Worm (Caenorhabditis elegans) whole organism, L4 larva: Measurements from ENCODE around the gene F13A7.1.

Source experiments
- F26F4.8 ChIP-seq: fragments of 200-800 bp; sonication (Bioruptor generic); conservative IDR thresholded peaks from 2 replicates; pipeline ENCODE4 v1.3.6; 2022; ENCODE audit warnings: missing genetic modification characterization, missing compliant biosample characterization
- F37D6.2 ChIP-seq: sonication (generic microtip); optimal IDR thresholded peaks from 2 replicates; lab custom pipeline; 2016; ENCODE audit warnings: mild to moderate bottlenecking, missing genetic modification characterization, missing compliant biosample characterization
- F44E2.7 ChIP-seq: fragments of 200-800 bp; sonication (Bioruptor generic); IDR thresholded peaks from 2 replicates; pipeline ENCODE4 v2.1.2; 2022; ENCODE audit warnings: missing genetic modification characterization, missing compliant biosample characterization
- T20F7.1 ChIP-seq: fragments of 200-800 bp; sonication (Bioruptor generic); optimal IDR thresholded peaks from 2 replicates; lab custom pipeline; 2018; ENCODE audit warnings: mild to moderate bottlenecking, missing genetic modification characterization, missing compliant biosample characterization
- T26A8.4 ChIP-seq: fragments of 200-800 bp; sonication (Bioruptor generic); IDR thresholded peaks from 2 replicates; pipeline ENCODE4 v1.3.6; 2022; ENCODE audit warnings: missing genetic modification characterization, missing compliant biosample characterization
- Y5F2A.4 ChIP-seq: fragments of 200-800 bp; sonication (Bioruptor generic); optimal IDR thresholded peaks from 2 replicates; lab custom pipeline; 2018; ENCODE audit warnings: mild to moderate bottlenecking, missing genetic modification characterization, missing compliant biosample characterization
- aha-1 ChIP-seq: fragments of 150-350 bp; peaks from one replicate; lab custom pipeline; 2014; ENCODE audit warnings: missing biosample characterization, missing genetic modification characterization
- aly-2 ChIP-seq: sonication (generic microtip); optimal IDR thresholded peaks from 2 replicates; lab custom pipeline; 2018; ENCODE audit warnings: missing biosample characterization, missing genetic modification characterization
- ama-1 ChIP-seq: fragments of 150-350 bp; optimal IDR thresholded peaks from 2 replicates; lab custom pipeline; 2014; ENCODE audit warnings: inconsistent platforms, mixed read lengths
- arid-1 ChIP-seq: fragments of 200-800 bp; sonication (Bioruptor generic); conservative IDR thresholded peaks from 2 replicates; pipeline ENCODE4 v1.3.6; 2022; ENCODE audit warnings: missing genetic modification reagents, missing genetic modification characterization, missing compliant biosample characterization
- attf-4 ChIP-seq: sonication (generic microtip); optimal IDR thresholded peaks from 3 replicates; lab custom pipeline; 2017; ENCODE audit warnings: missing biosample characterization, missing genetic modification characterization
- ceh-20 ChIP-seq: fragments of 200-800 bp; sonication (Bioruptor generic); IDR thresholded peaks from 2 replicates; pipeline ENCODE4 v1.3.6; 2022; ENCODE audit warnings: missing genetic modification reagents, missing genetic modification characterization, missing compliant biosample characterization
- ceh-28 ChIP-seq: fragments of 150-350 bp; optimal IDR thresholded peaks from 2 replicates; lab custom pipeline; 2014; ENCODE audit warnings: missing biosample characterization, missing genetic modification reagents, missing genetic modification characterization
- ceh-32 ChIP-seq: sonication (generic microtip); optimal IDR thresholded peaks from 2 replicates; lab custom pipeline; 2016; ENCODE audit warnings: mild to moderate bottlenecking, missing genetic modification characterization, missing compliant biosample characterization; ENCODE audit not compliant: poor library complexity
- ceh-82 ChIP-seq: sonication (generic microtip); optimal IDR thresholded peaks from 2 replicates; lab custom pipeline; 2017; ENCODE audit warnings: missing biosample characterization, missing genetic modification characterization
- ctbp-1 ChIP-seq: fragments of 200-800 bp; sonication (Bioruptor generic); IDR thresholded peaks from 2 replicates; pipeline ENCODE4 v1.3.6; 2022; ENCODE audit warnings: missing genetic modification reagents, missing genetic modification characterization, missing compliant biosample characterization
- daf-12 ChIP-seq: fragments of 150-350 bp; optimal IDR thresholded peaks from 2 replicates; lab custom pipeline; 2014; ENCODE audit warnings: missing biosample characterization, missing genetic modification reagents, missing genetic modification characterization
- daf-16 ChIP-seq, 3 experiments: sonication (generic microtip); optimal IDR thresholded peaks; 2 replicates each; lab custom pipeline; 2016 to 2017; ENCODE audit warnings: missing genetic modification characterization in 3 of 3, missing genetic modification reagents in 3 of 3, mild to moderate bottlenecking in 2 of 3, missing compliant biosample characterization in 2 of 3, missing biosample characterization in 1 of 3, moderate library complexity in 1 of 3
- daf-19 ChIP-seq: fragments of 200-800 bp; sonication (Bioruptor generic); conservative IDR thresholded peaks from 2 replicates; pipeline ENCODE4 v1.3.6; 2022; ENCODE audit warnings: missing genetic modification characterization, missing compliant biosample characterization
- dve-1 ChIP-seq: sonication (generic microtip); optimal IDR thresholded peaks from 2 replicates; lab custom pipeline; 2017; ENCODE audit warnings: antibody characterized with exemption, mild to moderate bottlenecking, missing genetic modification characterization, missing compliant biosample characterization; ENCODE audit not compliant: insufficient read depth
- egl-27 ChIP-seq: sonication (generic microtip); optimal IDR thresholded peaks from 3 replicates; lab custom pipeline; 2017; ENCODE audit warnings: missing biosample characterization, missing genetic modification reagents, missing genetic modification characterization
- gei-8 ChIP-seq: fragments of 200-800 bp; sonication (Bioruptor generic); optimal IDR thresholded peaks from 2 replicates; lab custom pipeline; 2018; ENCODE audit warnings: mild to moderate bottlenecking, missing genetic modification characterization, missing compliant biosample characterization
- hlh-11 ChIP-seq: fragments of 200-800 bp; sonication (Bioruptor generic); optimal IDR thresholded peaks from 2 replicates; lab custom pipeline; 2018; ENCODE audit warnings: mild to moderate bottlenecking, missing genetic modification characterization, missing compliant biosample characterization
- hlh-30 ChIP-seq: sonication (generic microtip); optimal IDR thresholded peaks from 2 replicates; lab custom pipeline; 2017; ENCODE audit warnings: antibody characterized with exemption, mild to moderate bottlenecking, missing genetic modification characterization, missing compliant biosample characterization; ENCODE audit not compliant: insufficient read depth
- lin-1 ChIP-seq: fragments of 200-800 bp; sonication (Bioruptor generic); IDR thresholded peaks from 2 replicates; pipeline ENCODE4 v1.3.6; 2022; ENCODE audit warnings: missing genetic modification reagents, missing genetic modification characterization, missing compliant biosample characterization
- lin-13 ChIP-seq: fragments of 150-350 bp; optimal IDR thresholded peaks from 2 replicates; lab custom pipeline; 2014; ENCODE audit warnings: missing biosample characterization, missing genetic modification reagents, missing genetic modification characterization
- lin-15B ChIP-seq: fragments of 150-350 bp; sonication (generic microtip); optimal IDR thresholded peaks from 3 replicates; lab custom pipeline; 2014; ENCODE audit warnings: missing biosample characterization, missing genetic modification characterization
- lin-38 ChIP-seq: fragments of 200-800 bp; sonication (Bioruptor generic); IDR thresholded peaks from 2 replicates; pipeline ENCODE4 v1.3.6; 2022; ENCODE audit warnings: missing genetic modification reagents, missing genetic modification characterization, missing compliant biosample characterization
- madf-5 ChIP-seq, 2 experiments: fragments of 200-800 bp; sonication (Bioruptor generic); IDR thresholded peaks; 2 replicates each; pipeline ENCODE4 v1.3.6; 2022; ENCODE audit warnings: missing compliant biosample characterization in 2 of 2, missing genetic modification characterization in 2 of 2
- madf-9 ChIP-seq: fragments of 200-800 bp; sonication (Bioruptor generic); conservative IDR thresholded peaks from 2 replicates; pipeline ENCODE4 v1.3.6; 2022; ENCODE audit warnings: missing genetic modification reagents, missing genetic modification characterization, missing compliant biosample characterization
- mdl-1 ChIP-seq, 2 experiments: fragments of 150-350 bp in 1 of 2; sonication (generic microtip) in 1 of 2; optimal IDR thresholded peaks; 2 replicates each; lab custom pipeline; 2014 to 2017; ENCODE audit warnings: missing biosample characterization in 2 of 2, missing genetic modification characterization in 2 of 2
- mes-2 ChIP-seq: sonication (generic microtip); optimal IDR thresholded peaks from 2 replicates; lab custom pipeline; 2016; ENCODE audit warnings: missing genotype, mild to moderate bottlenecking, missing genetic modification characterization, missing compliant biosample characterization; ENCODE audit not compliant: poor library complexity, severe bottlenecking
- mxl-3 ChIP-seq: fragments of 200-800 bp; sonication (Bioruptor generic); optimal IDR thresholded peaks from 2 replicates; lab custom pipeline; 2018; ENCODE audit warnings: mild to moderate bottlenecking, missing genetic modification characterization, missing compliant biosample characterization
- nhr-102 ChIP-seq: sonication (generic microtip); optimal IDR thresholded peaks from 2 replicates; lab custom pipeline; 2016; ENCODE audit warnings: mild to moderate bottlenecking, missing genetic modification characterization, moderate library complexity, missing compliant biosample characterization
- nhr-11 ChIP-seq: fragments of 150-350 bp; optimal IDR thresholded peaks from 2 replicates; lab custom pipeline; 2014; ENCODE audit warnings: missing biosample characterization, missing genetic modification characterization
- nhr-111 ChIP-seq: fragments of 200-800 bp; sonication (Bioruptor generic); optimal IDR thresholded peaks from 2 replicates; lab custom pipeline; 2018; ENCODE audit warnings: mild to moderate bottlenecking, missing genetic modification characterization, missing compliant biosample characterization
- nhr-28 ChIP-seq: fragments of 150-350 bp; optimal IDR thresholded peaks from 2 replicates; lab custom pipeline; 2014; ENCODE audit warnings: missing biosample characterization, missing genetic modification characterization
- nhr-41 ChIP-seq: fragments of 200-800 bp; sonication (Bioruptor generic); IDR thresholded peaks from 2 replicates; pipeline ENCODE4 v1.3.6; 2022; ENCODE audit warnings: missing genetic modification reagents, missing genetic modification characterization, missing compliant biosample characterization
- nhr-6 ChIP-seq: fragments of 150-350 bp; optimal IDR thresholded peaks from 2 replicates; lab custom pipeline; 2014; ENCODE audit warnings: missing biosample characterization, missing genetic modification characterization
- nhr-76 ChIP-seq: fragments of 150-350 bp; optimal IDR thresholded peaks from 2 replicates; lab custom pipeline; 2014; ENCODE audit warnings: missing biosample characterization, missing genetic modification characterization
- pha-4 ChIP-seq, 2 experiments: fragments of 150-350 bp in 1 of 2; fragments of 200-800 bp in 1 of 2; sonication (Bioruptor generic) in 1 of 2; IDR thresholded peaks in 1 of 2; optimal IDR thresholded peaks in 1 of 2; 2 replicates each; pipeline versions ENCODE4 v1.3.6 to Lab custom; 2014 to 2022; ENCODE audit warnings: missing genetic modification characterization in 2 of 2, missing genetic modification reagents in 2 of 2, missing biosample characterization in 1 of 2, missing compliant biosample characterization in 1 of 2
- saeg-2 ChIP-seq: fragments of 200-800 bp; sonication (Bioruptor generic); IDR thresholded peaks from 2 replicates; pipeline ENCODE4 v1.3.6; 2022; ENCODE audit warnings: missing genetic modification reagents, missing genetic modification characterization, missing compliant biosample characterization
- spr-1 ChIP-seq: sonication (generic microtip); optimal IDR thresholded peaks from 2 replicates; lab custom pipeline; 2016; ENCODE audit warnings: mild to moderate bottlenecking, missing genetic modification characterization, missing compliant biosample characterization
- tag-97 ChIP-seq: fragments of 200-800 bp; sonication (Bioruptor generic); IDR thresholded peaks from 2 replicates; pipeline ENCODE4 v1.3.6; 2022; ENCODE audit warnings: missing genetic modification characterization, missing compliant biosample characterization
- tra-1 ChIP-seq: fragments of 200-800 bp; sonication (Bioruptor generic); IDR thresholded peaks from 2 replicates; pipeline ENCODE4 v1.3.6; 2022; ENCODE audit warnings: missing genetic modification reagents, missing genetic modification characterization, missing compliant biosample characterization
- unc-62 ChIP-seq, 3 experiments: fragments of 150-350 bp in 1 of 3; sonication (generic microtip); optimal IDR thresholded peaks in 2 of 3; peaks in 1 of 3; 1 replicate in 1 of 3; 2 replicates in 2 of 3; lab custom pipeline; 2014 to 2017; ENCODE audit warnings: missing biosample characterization in 3 of 3, missing genetic modification characterization in 3 of 3, missing genetic modification reagents in 3 of 3, missing genotype in 1 of 3
- zag-1 ChIP-seq: fragments of 150-350 bp; optimal IDR thresholded peaks from 2 replicates; lab custom pipeline; 2014; ENCODE audit warnings: missing biosample characterization, missing genetic modification characterization
- zfp-2 ChIP-seq: sonication (generic microtip); optimal IDR thresholded peaks from 2 replicates; lab custom pipeline; 2016; ENCODE audit warnings: mild to moderate bottlenecking, missing genetic modification characterization, missing compliant biosample characterization
- zfp-3 ChIP-seq: fragments of 200-800 bp; sonication (Bioruptor generic); conservative IDR thresholded peaks from 2 replicates; pipeline ENCODE4 v1.3.6; 2022; ENCODE audit warnings: missing genetic modification reagents, missing genetic modification characterization, missing compliant biosample characterization
- zip-2 ChIP-seq: fragments of 150-350 bp; optimal IDR thresholded peaks from 2 replicates; lab custom pipeline; 2014; ENCODE audit warnings: missing biosample characterization, missing genetic modification characterization
- ztf-11 ChIP-seq: fragments of 150-350 bp; optimal IDR thresholded peaks from 2 replicates; lab custom pipeline; 2014; ENCODE audit warnings: missing biosample characterization, missing genetic modification characterization

F13A7.1 gene

DNA sequence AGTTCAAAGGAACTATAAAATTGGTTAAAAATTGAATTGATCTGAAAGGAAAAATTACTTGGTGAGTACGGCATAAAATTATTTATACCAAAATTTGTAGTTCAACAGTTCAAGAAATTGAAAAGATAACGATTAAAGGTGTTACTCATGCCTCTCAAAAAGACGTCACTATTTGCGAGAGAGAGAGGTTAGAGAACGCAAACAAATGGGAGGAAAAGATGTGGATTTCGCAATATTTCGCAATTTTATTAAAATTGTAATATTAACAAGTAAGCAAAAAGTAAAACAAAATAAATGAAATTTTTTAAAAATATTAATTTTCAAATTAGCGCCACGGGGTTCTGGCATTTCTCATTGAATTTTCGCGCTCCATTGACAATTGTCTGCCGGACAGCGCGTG, 17.4 kb upstream of the F13A7.1 start, which contains the start of gene F13A7.11:
Gene F13A7.11 (minus strand): TSS at position 174 of the 400 bp plus-strand sequence.
- TF ChIP-seq daf-19 (GFP tag; lab: Robert Waterston, UW) (no peak), zfp-3 (no peak), dve-1 (tag; lab: Kevin White, UChicago) (peak; percentile 83), ama-1 (lab: Kevin White, UChicago) (no peak), ztf-11 (no peak), lin-15B (tag; lab: Kevin White, UChicago) (no peak), T20F7.1 (GFP tag; lab: Kevin White, UChicago) (no peak), lin-13 (GFP tag; lab: Kevin White, UChicago) (no peak), aly-2 (tag; lab: Kevin White, UChicago) (no peak), nhr-111 (GFP tag; lab: Kevin White, UChicago) (no peak), mdl-1 (tag; optimal IDR thresholded peaks at IDR 0.05; lab: Kevin White, UChicago) (peak in 1 of 2 experiments; percentile 4), mxl-3 (GFP tag; lab: Kevin White, UChicago) (no peak), nhr-11 (tag; lab: Kevin White, UChicago) (no peak), nhr-76 (no peak), T26A8.4 (GFP tag; lab: Robert Waterston, UW) (no peak), daf-16 (GFP tag; optimal IDR thresholded peaks at IDR 0.05; lab: Kevin White, UChicago) (peak in 1 of 2 experiments; percentile 7), daf-16 (tag; optimal IDR thresholded peaks at IDR 0.05; lab: Kevin White, UChicago) (peak; percentile 89), nhr-41 (no peak), arid-1 (GFP tag; lab: Robert Waterston, UW) (no peak), F37D6.2 (tag; lab: Kevin White, UChicago) (no peak), nhr-102 (tag; lab: Kevin White, UChicago) (peak; percentile 57), spr-1 (tag; lab: Kevin White, UChicago) (no peak), nhr-6 (tag; lab: Kevin White, UChicago) (no peak), lin-1 (no peak), hlh-11 (tag; lab: Kevin White, UChicago) (peak; percentile 49), F44E2.7 (GFP tag; lab: Robert Waterston, UW) (no peak), unc-62 (GFP tag; optimal IDR thresholded peaks at IDR 0.05 in 1 of 2; lab: Kevin White, UChicago) (no peak), unc-62 (tag; optimal IDR thresholded peaks at IDR 0.05; lab: Kevin White, UChicago) (no peak), saeg-2 (no peak), gei-8 (GFP tag; lab: Kevin White, UChicago) (no peak), pha-4 (GFP tag; IDR thresholded peaks at IDR 0.05; lab: Robert Waterston, UW) (no peak), pha-4 (tag; optimal IDR thresholded peaks at IDR 0.05; lab: Kevin White, UChicago) (no peak), hlh-30 (no peak), zfp-2 (no peak), madf-5 (GFP tag; IDR thresholded peaks at IDR 0.05; lab: Robert Waterston, UW) (no peak), ceh-82 (tag; lab: Kevin White, UChicago) (no peak), aha-1 (tag; lab: Kevin White, UChicago) (peak; percentile 14), egl-27 (tag; lab: Kevin White, UChicago) (no peak), ceh-32 (tag; lab: Kevin White, UChicago) (no peak), Y5F2A.4 (GFP tag; lab: Kevin White, UChicago) (no peak), nhr-28 (tag; lab: Kevin White, UChicago) (peak; percentile 66), tag-97 (GFP tag; lab: Robert Waterston, UW) (no peak), zag-1 (tag; lab: Kevin White, UChicago) (no peak), tra-1 (no peak), ceh-20 (GFP tag; lab: Robert Waterston, UW) (0 out of 2 replicates have a peak, but pooled peaks have one; percentile 14), ceh-28 (tag; lab: Kevin White, UChicago) (no peak), F26F4.8 (GFP tag; lab: Robert Waterston, UW) (no peak), mes-2 (tag; lab: Kevin White, UChicago) (no peak), attf-4 (tag; lab: Kevin White, UChicago) (no peak), lin-38 (no peak), madf-9 (no peak), ctbp-1 (GFP tag; lab: Robert Waterston, UW) (no peak), daf-12 (no peak), zip-2 (tag; lab: Kevin White, UChicago) (peak; percentile 99)
